Fruit fly (Drosophila melanogaster) Kc167 (cell line): ENCODE measurements around the gene ClC-c.

ENCODE experiments used
- Myc ChIP-seq: fragments of >200 bp; optimal IDR thresholded peaks from 2 replicates; lab custom pipeline; 2017; ENCODE audit warnings: missing external identifiers
- Sin3A ChIP-seq: fragments of >200 bp; optimal IDR thresholded peaks from 2 replicates; lab custom pipeline; 2018; ENCODE audit warnings: missing external identifiers
- h ChIP-seq: fragments of >200 bp; optimal IDR thresholded peaks from 3 replicates; lab custom pipeline; 2018; ENCODE audit warnings: missing external identifiers
- insv ChIP-seq: fragments of >200 bp; optimal IDR thresholded peaks from 3 replicates; lab custom pipeline; 2018; ENCODE audit warnings: missing external identifiers
- psq ChIP-seq: fragments of >200 bp; optimal IDR thresholded peaks from 2 replicates; lab custom pipeline; 2017; ENCODE audit warnings: missing external identifiers
- ttk ChIP-seq: sonication (Bioruptor generic); optimal IDR thresholded peaks from 2 replicates; lab custom pipeline; 2017; ENCODE audit warnings: missing external identifiers

dm6 chr3L:16112069-16112820 lies 22.0 kb downstream of the ClC-c start, which contains the start of gene Zn72D:
- TF ChIP-seq h (lab: Kevin White, UChicago) (no peak), psq (no peak), Myc (lab: Kevin White, UChicago) (no peak), ttk (lab: Kevin White, UChicago) (no peak), insv (lab: Kevin White, UChicago) (no peak), Sin3A (lab: Kevin White, UChicago) (no peak)
